Worm (Caenorhabditis elegans): ENCODE measurements around the gene gpla-1.

ce11 chrV:11941664-11942063, 4.1 kb upstream of the gpla-1 start:
- no peak for TF ChIP-seq zag-1 (tag; optimal IDR thresholded peaks at IDR 0.05)
- no peak for TF ChIP-seq nhr-6 (tag; optimal IDR thresholded peaks at IDR 0.05)

Measured in whole organism, L2 larva.